Worm (Caenorhabditis elegans): ENCODE results near the gene Y57E12AL.6.

- no peak for TF ChIP-seq dve-1 (tag; optimal IDR thresholded peaks at IDR 0.05)
- TF ChIP-seq pha-4 (tag; optimal IDR thresholded peaks at IDR 0.05), result no peak
- TF ChIP-seq nhr-11 (tag; optimal IDR thresholded peaks at IDR 0.05), result no peak
- TF ChIP-seq hlh-15 (tag; optimal IDR thresholded peaks at IDR 0.05), result no peak
Observed at ce11 chrV:7036475-7036874, 23.8 kb downstream of the Y57E12AL.6 start, which contains the start of gene twk-11.
